Fruit fly (Drosophila melanogaster) whole organism, embryonic: Measurements from ENCODE around the gene wapl.

Source experiments
- ATbp ChIP-seq: fragments of 200-800 bp; sonication (Bioruptor generic); optimal IDR thresholded peaks from 2 replicates; lab custom pipeline; 2017; ENCODE audit warnings: missing biosample characterization, mild to moderate bottlenecking, missing genetic modification characterization, missing genetic modification reagents
- Antp ChIP-seq: fragments of 200-800 bp; sonication (Bioruptor generic); optimal IDR thresholded peaks from 3 replicates; lab custom pipeline; 2016; ENCODE audit warnings: missing biosample characterization, missing genetic modification characterization
- Bgb ChIP-seq: fragments of 200-800 bp; sonication (Bioruptor generic); IDR thresholded peaks from 2 replicates; pipeline ENCODE4 v1.3.6; 2022; ENCODE audit warnings: missing biosample characterization, missing genetic modification characterization; ENCODE audit not compliant: partially characterized antibody
- CG11504 ChIP-seq: fragments of 200-800 bp; sonication (Bioruptor generic); optimal IDR thresholded peaks from 3 replicates; lab custom pipeline; 2019; ENCODE audit warnings: missing biosample characterization, mild to moderate bottlenecking, missing genetic modification characterization, moderate library complexity
- CG12219 ChIP-seq: fragments of 200-800 bp; sonication (Bioruptor generic); optimal IDR thresholded peaks from 3 replicates; lab custom pipeline; 2018; ENCODE audit warnings: missing biosample characterization, mild to moderate bottlenecking, missing genetic modification characterization
- CG12744 ChIP-seq: fragments of 200-800 bp; sonication (Bioruptor generic); optimal IDR thresholded peaks from 2 replicates; lab custom pipeline; 2016; ENCODE audit warnings: missing biosample characterization, missing genetic modification characterization
- CG15479 ChIP-seq: fragments of 200-800 bp; sonication (Bioruptor generic); optimal IDR thresholded peaks from 3 replicates; lab custom pipeline; 2019; ENCODE audit warnings: missing biosample characterization, mild to moderate bottlenecking, missing genetic modification characterization, moderate library complexity
- CG17328 ChIP-seq: fragments of 200-800 bp; sonication (Bioruptor generic); IDR thresholded peaks from 2 replicates; pipeline ENCODE4 v1.3.6; 2022; ENCODE audit warnings: missing biosample characterization, missing genetic modification characterization
- CG17359 ChIP-seq: fragments of 200-800 bp; sonication (Bioruptor generic); optimal IDR thresholded peaks from 3 replicates; lab custom pipeline; 2018; ENCODE audit warnings: missing biosample characterization, mild to moderate bottlenecking, missing genetic modification characterization, moderate library complexity
- CG1792 ChIP-seq: fragments of 200-800 bp; sonication (Bioruptor generic); optimal IDR thresholded peaks from 2 replicates; lab custom pipeline; 2016; ENCODE audit warnings: missing biosample characterization, missing genetic modification characterization
- CG18599 ChIP-seq: fragments of 200-800 bp; sonication (Bioruptor generic); optimal IDR thresholded peaks from 3 replicates; lab custom pipeline; 2017; ENCODE audit warnings: missing biosample characterization, missing genetic modification characterization, mild to moderate bottlenecking, moderate library complexity, missing genetic modification reagents
- CG18764 ChIP-seq: fragments of 200-800 bp; sonication (Bioruptor generic); optimal IDR thresholded peaks from 3 replicates; lab custom pipeline; 2016; ENCODE audit warnings: missing biosample characterization, missing genetic modification characterization
- CG2120 ChIP-seq: fragments of 200-800 bp; sonication (Bioruptor generic); optimal IDR thresholded peaks from 3 replicates; lab custom pipeline; 2016; ENCODE audit warnings: missing biosample characterization, missing genetic modification characterization
- CG2129 ChIP-seq: fragments of 200-800 bp; sonication (Bioruptor generic); IDR thresholded peaks from 2 replicates; pipeline ENCODE4 v1.3.6; 2022; ENCODE audit warnings: missing biosample characterization, missing genetic modification characterization; ENCODE audit not compliant: partially characterized antibody
- CG2712 ChIP-seq: fragments of 200-800 bp; optimal IDR thresholded peaks from 3 replicates; lab custom pipeline; 2019; ENCODE audit warnings: missing biosample characterization, mild to moderate bottlenecking, missing genetic modification characterization, moderate library complexity
- CG2875 ChIP-seq: fragments of 200-800 bp; sonication (Bioruptor generic); optimal IDR thresholded peaks from 2 replicates; lab custom pipeline; 2017; ENCODE audit warnings: missing biosample characterization, mild to moderate bottlenecking, missing genetic modification characterization, missing genetic modification reagents
- CG32767 ChIP-seq: fragments of 200-800 bp; sonication (Bioruptor generic); IDR thresholded peaks from 2 replicates; pipeline ENCODE4 v1.3.6; 2022; ENCODE audit warnings: missing biosample characterization, missing genetic modification characterization
- CG6791 ChIP-seq: fragments of 200-800 bp; sonication (Bioruptor generic); IDR thresholded peaks from 3 replicates; pipeline ENCODE4 v1.3.6; 2022; ENCODE audit warnings: missing biosample characterization, missing genetic modification characterization; ENCODE audit not compliant: partially characterized antibody
- CG7745 ChIP-seq: fragments of 200-800 bp; sonication (Bioruptor generic); optimal IDR thresholded peaks from 2 replicates; lab custom pipeline; 2018; ENCODE audit warnings: missing biosample characterization, mild to moderate bottlenecking, missing genetic modification characterization, moderate library complexity
- CG7963 ChIP-seq: fragments of 200-800 bp; sonication (Bioruptor generic); IDR thresholded peaks from 3 replicates; pipeline ENCODE4 v1.3.6; 2022; ENCODE audit warnings: missing biosample characterization, missing genetic modification characterization; ENCODE audit not compliant: partially characterized antibody
- CG9727 ChIP-seq: fragments of 200-800 bp; sonication (Bioruptor generic); optimal IDR thresholded peaks from 3 replicates; lab custom pipeline; 2017; ENCODE audit warnings: missing biosample characterization, mild to moderate bottlenecking, missing genetic modification characterization
- CHES-1-like ChIP-seq: fragments of 200-800 bp; sonication (Bioruptor generic); optimal IDR thresholded peaks from 2 replicates; lab custom pipeline; 2016; ENCODE audit warnings: missing biosample characterization, missing genetic modification characterization
- Camta ChIP-seq: fragments of 200-800 bp; sonication (Bioruptor generic); optimal IDR thresholded peaks from 2 replicates; lab custom pipeline; 2016; ENCODE audit warnings: missing biosample characterization, missing genetic modification characterization
- CoRest ChIP-seq: fragments of 200-800 bp; sonication (Bioruptor generic); optimal IDR thresholded peaks from 3 replicates; lab custom pipeline; 2018; ENCODE audit warnings: missing biosample characterization, mild to moderate bottlenecking, missing genetic modification characterization, moderate library complexity
- Dbx ChIP-seq: fragments of 200-800 bp; sonication (Bioruptor generic); IDR thresholded peaks from 3 replicates; pipeline ENCODE4 v1.3.6; 2022; ENCODE audit warnings: missing biosample characterization, missing genetic modification characterization
- E2f1 ChIP-seq: fragments of 200-800 bp; sonication (Bioruptor generic); IDR thresholded peaks from 2 replicates; pipeline ENCODE4 v1.3.6; 2022; ENCODE audit warnings: missing biosample characterization, missing genetic modification characterization
- Eip74EF ChIP-seq, 2 experiments: fragments of 200-800 bp in 1 of 2; fragments of >200 bp in 1 of 2; sonication (Bioruptor generic) in 1 of 2; optimal IDR thresholded peaks; 2 replicates each; lab custom pipeline; 2017 to 2019; ENCODE audit warnings: missing biosample characterization in 2 of 2, missing genetic modification characterization in 2 of 2, mild to moderate bottlenecking in 1 of 2, moderate library complexity in 1 of 2
- Fer1 ChIP-seq: fragments of 200-800 bp; sonication (Bioruptor generic); optimal IDR thresholded peaks from 2 replicates; lab custom pipeline; 2017; ENCODE audit warnings: missing biosample characterization, mild to moderate bottlenecking, missing genetic modification characterization
- Max ChIP-seq: fragments of 200-800 bp; sonication (Bioruptor generic); optimal IDR thresholded peaks from 2 replicates; lab custom pipeline; 2016; ENCODE audit warnings: missing biosample characterization, mild to moderate bottlenecking, missing genetic modification characterization
- NFAT ChIP-seq: fragments of 200-800 bp; sonication (Bioruptor generic); IDR thresholded peaks from 2 replicates; pipeline ENCODE4 v1.3.6; 2022; ENCODE audit warnings: missing biosample characterization, missing genetic modification characterization
- Ptx1 ChIP-seq: fragments of 200-800 bp; sonication (Bioruptor generic); IDR thresholded peaks from 2 replicates; pipeline ENCODE4 v1.3.6; 2022; ENCODE audit warnings: missing biosample characterization, missing genetic modification characterization
- Usf ChIP-seq: fragments of 200-800 bp; sonication (Bioruptor generic); optimal IDR thresholded peaks from 2 replicates; lab custom pipeline; 2017; ENCODE audit warnings: missing genotype, missing biosample characterization, missing genetic modification characterization
- ara ChIP-seq: fragments of 200-800 bp; sonication (Bioruptor generic); IDR thresholded peaks from 2 replicates; pipeline ENCODE4 v1.3.6; 2022; ENCODE audit warnings: missing biosample characterization, missing genetic modification characterization
- ase ChIP-seq: fragments of 200-800 bp; sonication (Bioruptor generic); IDR thresholded peaks from 3 replicates; pipeline ENCODE4 v1.3.6; 2022; ENCODE audit warnings: missing biosample characterization, missing genetic modification characterization
- bab2 ChIP-seq: fragments of 200-800 bp; sonication (Bioruptor generic); optimal IDR thresholded peaks from 2 replicates; lab custom pipeline; 2016; ENCODE audit warnings: missing biosample characterization, missing genetic modification characterization
- disco-r ChIP-seq: fragments of 200-800 bp; sonication (Bioruptor generic); optimal IDR thresholded peaks from 2 replicates; lab custom pipeline; 2016; ENCODE audit warnings: missing biosample characterization, missing genetic modification characterization
- gfzf ChIP-seq: fragments of 200-800 bp; sonication (Bioruptor generic); optimal IDR thresholded peaks from 2 replicates; lab custom pipeline; 2016; ENCODE audit warnings: missing biosample characterization, mild to moderate bottlenecking, missing genetic modification characterization, moderate library complexity
- inv ChIP-seq: fragments of 200-800 bp; sonication (Bioruptor generic); IDR thresholded peaks from 2 replicates; pipeline ENCODE4 v1.3.6; 2022; ENCODE audit warnings: missing biosample characterization, missing genetic modification characterization; ENCODE audit not compliant: partially characterized antibody
- lmd ChIP-seq: fragments of 200-800 bp; sonication (Bioruptor generic); IDR thresholded peaks from 2 replicates; pipeline ENCODE4 v1.3.6; 2022; ENCODE audit warnings: missing biosample characterization, missing genetic modification characterization
- pnt ChIP-seq: fragments of 200-800 bp; sonication (Bioruptor generic); optimal IDR thresholded peaks from 3 replicates; lab custom pipeline; 2016; ENCODE audit warnings: missing biosample characterization, missing genetic modification characterization
- pzg ChIP-seq: fragments of 200-800 bp; sonication (Bioruptor generic); optimal IDR thresholded peaks from 3 replicates; lab custom pipeline; 2018; ENCODE audit warnings: missing biosample characterization, mild to moderate bottlenecking, missing genetic modification characterization, moderate library complexity
- salm ChIP-seq: fragments of 200-800 bp; sonication (Bioruptor generic); optimal IDR thresholded peaks from 2 replicates; lab custom pipeline; 2018; ENCODE audit warnings: missing biosample characterization, mild to moderate bottlenecking, missing genetic modification characterization
- sd ChIP-seq: fragments of 200-800 bp; sonication (Bioruptor generic); optimal IDR thresholded peaks from 3 replicates; lab custom pipeline; 2018; ENCODE audit warnings: missing biosample characterization, mild to moderate bottlenecking, missing genetic modification characterization, moderate library complexity
- sna ChIP-seq: fragments of 200-800 bp; sonication (Bioruptor generic); IDR thresholded peaks from 2 replicates; pipeline ENCODE4 v1.3.6; 2022; ENCODE audit warnings: missing biosample characterization, missing genetic modification characterization; ENCODE audit not compliant: partially characterized antibody
- tll ChIP-seq, 2 experiments: fragments of 200-800 bp in 1 of 2; fragments of >200 bp in 1 of 2; sonication (Bioruptor generic) in 1 of 2; optimal IDR thresholded peaks; 2 replicates each; lab custom pipeline; 2017 to 2019; ENCODE audit warnings: missing biosample characterization in 2 of 2, missing genetic modification characterization in 2 of 2, mild to moderate bottlenecking in 1 of 2, moderate library complexity in 1 of 2
- tx ChIP-seq: fragments of 200-800 bp; sonication (Bioruptor generic); optimal IDR thresholded peaks from 2 replicates; lab custom pipeline; 2016; ENCODE audit warnings: missing biosample characterization, missing genetic modification characterization
- zen2 ChIP-seq: fragments of 200-800 bp; sonication (Bioruptor generic); IDR thresholded peaks from 3 replicates; pipeline ENCODE4 v1.3.6; 2022; ENCODE audit warnings: missing biosample characterization, missing genetic modification characterization; ENCODE audit not compliant: partially characterized antibody

Gene wapl

DNA sequence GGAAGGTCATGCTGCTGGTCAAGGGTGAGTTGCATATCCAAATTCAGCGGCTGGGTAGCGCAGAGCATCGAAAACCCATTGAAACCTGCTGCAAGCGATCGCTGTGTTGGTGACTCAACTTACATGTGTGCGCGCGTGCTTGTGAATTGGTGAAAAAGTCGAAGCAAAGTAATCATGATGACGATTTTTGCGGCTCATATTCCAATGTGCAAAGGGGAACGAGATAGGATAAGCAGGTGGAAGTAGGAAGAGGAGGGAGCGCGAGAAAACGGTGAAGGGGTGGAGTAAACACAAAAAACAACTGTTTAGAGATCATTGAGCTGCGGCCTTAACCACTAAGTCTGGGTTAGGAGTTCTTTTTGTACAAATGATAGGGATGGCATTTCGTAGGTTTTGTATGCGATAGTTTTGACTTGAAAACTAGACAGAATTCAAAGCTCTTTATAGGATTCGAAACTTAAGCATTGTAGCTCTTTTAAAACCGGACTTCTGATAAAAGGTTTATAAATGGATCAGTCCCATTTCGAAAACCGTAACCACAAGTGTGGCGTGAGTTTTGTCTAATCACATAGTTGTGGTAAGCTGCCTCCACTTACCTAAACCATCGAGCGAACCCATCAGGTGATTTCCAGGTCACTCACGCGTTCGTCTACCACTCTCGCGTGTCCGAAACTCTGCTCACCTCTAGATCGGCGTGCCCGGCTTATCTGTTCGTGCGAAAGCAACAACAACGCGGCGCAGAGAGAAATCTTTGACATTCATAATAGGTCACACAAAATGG, 12.9 kb downstream of the wapl start:
- TF ChIP-seq tll (GFP tag; optimal IDR thresholded peaks at IDR 0.05; lab: Kevin White, UChicago), result peak; percentile 47 to 62
- TF ChIP-seq E2f1 (GFP tag; lab: Robert Waterston, UW), result 0 out of 2 replicates have a peak, but pooled peaks have one; percentile 11
- no peak for TF ChIP-seq CG1792
- TF ChIP-seq gfzf, result peak; percentile 13
- TF ChIP-seq CG18599 (GFP tag; lab: Kevin White, UChicago), result peak; percentile 64
- no peak for TF ChIP-seq CG12744
- TF ChIP-seq disco-r (GFP tag; lab: Kevin White, UChicago), result peak; percentile 5
- peak; percentile 1 for TF ChIP-seq pnt
- TF ChIP-seq CG2129, result peak; percentile 72
- no peak for TF ChIP-seq salm
- peak; percentile 45 for TF ChIP-seq CoRest (tag; lab: Kevin White, UChicago)
- TF ChIP-seq CG15479 (GFP tag; lab: Kevin White, UChicago), result peak; percentile 27
- TF ChIP-seq CG32767 (GFP tag; lab: Robert Waterston, UW), result no peak
- TF ChIP-seq CG2875 (GFP tag; lab: Kevin White, UChicago), result no peak
- TF ChIP-seq Max (GFP tag; lab: Kevin White, UChicago), result peak; percentile 31
- TF ChIP-seq CG7745 (tag; lab: Kevin White, UChicago), result no peak
- no peak for TF ChIP-seq CG17328 (GFP tag; lab: Robert Waterston, UW)
- no peak for TF ChIP-seq ase (GFP tag; lab: Robert Waterston, UW)
- TF ChIP-seq Bgb (GFP tag; lab: Robert Waterston, UW), result peak; percentile 65
- TF ChIP-seq CG2120 (GFP tag; lab: Kevin White, UChicago), result peak; percentile 47
- peak; percentile 51 for TF ChIP-seq CG2712 (tag; lab: Kevin White, UChicago)
- peak; percentile 36; the same call in 1 of the 2 replicates for TF ChIP-seq NFAT (GFP tag; lab: Robert Waterston, UW)
- TF ChIP-seq CG17359 (tag; lab: Kevin White, UChicago), result peak; percentile 8
- peak; percentile 39 for TF ChIP-seq Ptx1 (GFP tag; lab: Robert Waterston, UW)
- TF ChIP-seq ATbp, result no peak
- 0 out of 3 replicates have a peak, but pooled peaks have one; percentile 36 for TF ChIP-seq Dbx (GFP tag; lab: Robert Waterston, UW)
- TF ChIP-seq tx (GFP tag; lab: Kevin White, UChicago), result no peak
- TF ChIP-seq CHES-1-like (GFP tag; lab: Kevin White, UChicago), result peak; percentile 20
- no peak for TF ChIP-seq Eip74EF (GFP tag; optimal IDR thresholded peaks at IDR 0.05; lab: Kevin White, UChicago)
- peak; percentile 7 for TF ChIP-seq Camta (GFP tag; lab: Kevin White, UChicago)
- peak; percentile 35; the same call in 1 of the 2 replicates for TF ChIP-seq lmd
- peak; percentile 23 for TF ChIP-seq bab2
- peak; percentile 12 for TF ChIP-seq pzg (GFP tag; lab: Kevin White, UChicago)
- TF ChIP-seq Fer1 (GFP tag; lab: Kevin White, UChicago), result peak; percentile 29
- peak; percentile 63 for TF ChIP-seq inv (GFP tag; lab: Robert Waterston, UW)
- TF ChIP-seq CG7963, result 0 out of 3 replicates have a peak, but pooled peaks have one; percentile 45
- no peak; the same call in 1 of the 2 replicates for TF ChIP-seq ara (GFP tag; lab: Robert Waterston, UW)
- TF ChIP-seq CG9727 (GFP tag; lab: Kevin White, UChicago), result peak; percentile 60
- TF ChIP-seq sd, result no peak
- TF ChIP-seq zen2 (GFP tag; lab: Robert Waterston, UW), result peak; percentile 72; the same call in 1 of the 3 replicates
- peak; percentile 27 for TF ChIP-seq Antp (GFP tag; lab: Kevin White, UChicago)
- TF ChIP-seq Usf (GFP tag; lab: Kevin White, UChicago), result peak; percentile 36
- peak; percentile 62; the same call in 2 of the 3 replicates for TF ChIP-seq CG6791 (GFP tag; lab: Robert Waterston, UW)
- peak; percentile 75 for TF ChIP-seq sna (GFP tag; lab: Robert Waterston, UW)
- TF ChIP-seq CG12219, result no peak
- no peak for TF ChIP-seq CG18764
- peak; percentile 47 for TF ChIP-seq CG11504 (tag; lab: Kevin White, UChicago)
